Worm (Caenorhabditis elegans) whole organism, L4/young adult: ENCODE measurements around the gene R04D3.3.

Experiments
- dao-5 ChIP-seq: sonication (generic microtip); optimal IDR thresholded peaks from 2 replicates; lab custom pipeline; 2016; ENCODE audit warnings: missing genotype, missing genetic modification characterization, moderate library complexity, missing compliant biosample characterization
- him-1 ChIP-seq: sonication (generic microtip); optimal IDR thresholded peaks from 2 replicates; lab custom pipeline; 2016; ENCODE audit warnings: missing genotype, missing genetic modification reagents, missing genetic modification characterization, missing compliant biosample characterization

DNA sequence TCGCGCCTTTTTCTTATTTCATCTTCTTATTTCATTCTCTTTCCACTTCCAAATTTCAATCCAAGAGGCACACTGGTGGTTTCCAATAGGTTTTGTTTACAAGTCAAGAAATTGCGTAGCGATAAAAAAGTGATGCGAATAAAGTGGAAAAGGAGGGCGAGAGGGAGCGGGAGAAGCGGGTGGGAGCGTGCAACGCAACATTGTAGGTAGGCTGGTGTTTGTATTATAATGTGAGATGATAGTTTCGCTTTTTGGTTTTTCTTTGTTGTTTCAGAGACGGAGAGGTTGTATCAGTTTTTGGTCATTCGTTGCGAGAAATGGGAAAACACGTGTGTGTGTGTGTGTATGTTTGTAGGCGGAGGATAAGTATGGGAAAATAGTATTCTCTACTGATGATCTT is 40.3 kb downstream of the R04D3.3 start:
- no peak for TF ChIP-seq dao-5 (tag; lab: Kevin White, UChicago)
- no peak for TF ChIP-seq him-1 (tag; lab: Kevin White, UChicago)
